Worm (Caenorhabditis elegans): ENCODE measurements around the gene F44B9.8.

ce11 chrIII:8067798-8068197 is 38.3 kb upstream of the F44B9.8 start:
- TF ChIP-seq nhr-12 (tag; optimal IDR thresholded peaks at IDR 0.05) = no peak
- TF ChIP-seq sptf-1 (tag; optimal IDR thresholded peaks at IDR 0.05) = no peak
- no peak for TF ChIP-seq lsy-2 (tag; optimal IDR thresholded peaks at IDR 0.05)
- TF ChIP-seq pha-4 (tag; optimal IDR thresholded peaks at IDR 0.05) = no peak
- TF ChIP-seq unc-62 (GFP tag; optimal IDR thresholded peaks at IDR 0.05) = no peak
- TF ChIP-seq lin-13 (tag; optimal IDR thresholded peaks at IDR 0.05) = no peak

Data from whole organism, mixed stage, embryonic.